Fruit fly (Drosophila melanogaster) whole organism: Measurements from ENCODE around the gene Rab3GAP1.

Experiments used
- CG8478 ChIP-seq: fragments of >200 bp; optimal IDR thresholded peaks from 2 replicates; lab custom pipeline; 2018; ENCODE audit warnings: inconsistent platforms
- EcR ChIP-seq, 2 experiments: fragments of >200 bp; optimal IDR thresholded peaks; 2 replicates each; lab custom pipeline; 2017; ENCODE audit warnings: missing biosample characterization in 2 of 2, missing genetic modification characterization in 2 of 2, missing genetic modification reagents in 2 of 2
- pan ChIP-seq: fragments of >200 bp; optimal IDR thresholded peaks from 2 replicates; lab custom pipeline; 2017
- psq ChIP-seq: fragments of >200 bp; optimal IDR thresholded peaks from 2 replicates; lab custom pipeline; 2017
- usp ChIP-seq: fragments of >200 bp; optimal IDR thresholded peaks from 2 replicates; lab custom pipeline; 2017; ENCODE audit warnings: missing biosample characterization, missing genetic modification characterization, mixed read lengths

dm6 chr2L:1651053-1651452, 40.1 kb upstream of the Rab3GAP1 start, which contains the start of gene chinmo:
- no peak for TF ChIP-seq EcR (GFP tag; optimal IDR thresholded peaks at IDR 0.05; lab: Kevin White, UChicago)
- TF ChIP-seq psq (lab: Kevin White, UChicago) = no peak
- TF ChIP-seq usp (GFP tag; lab: Kevin White, UChicago) = no peak
- TF ChIP-seq CG8478 (lab: Kevin White, UChicago) = no peak
- no peak for TF ChIP-seq pan (lab: Kevin White, UChicago)
